Worm (Caenorhabditis elegans): ENCODE results near the gene Y66D12A.10.

ce11 chrIII:11526396-11526795 is 39.3 kb upstream of the Y66D12A.10 start, which contains the start of gene xpb-1:
- TF ChIP-seq ztf-29 (GFP tag; IDR thresholded peaks at IDR 0.05) (no peak), cog-1 (tag; optimal IDR thresholded peaks at IDR 0.05) (no peak), klf-2 (GFP tag; conservative IDR thresholded peaks at IDR 0.05) (no peak), ref-1 (GFP tag; conservative IDR thresholded peaks at IDR 0.05) (no peak), med-1 (GFP tag; optimal IDR thresholded peaks at IDR 0.05; ENCODE audit: insufficient read depth) (no peak), flt-1 (GFP tag; IDR thresholded peaks at IDR 0.05) (no peak), T22C8.4 (GFP tag; IDR thresholded peaks at IDR 0.05) (no peak)

Measured in whole organism, midembryonic.